Fruit fly (Drosophila melanogaster): ENCODE data around the gene mRpL47.

- no peak for TF ChIP-seq usp (GFP tag; optimal IDR thresholded peaks at IDR 0.05)
- no peak for TF ChIP-seq psq (optimal IDR thresholded peaks at IDR 0.05)
- no peak for TF ChIP-seq CG8478 (optimal IDR thresholded peaks at IDR 0.05)
- TF ChIP-seq pan (optimal IDR thresholded peaks at IDR 0.05) = no peak
- no peak for TF ChIP-seq Dll (optimal IDR thresholded peaks at IDR 0.05)
- TF ChIP-seq EcR (GFP tag; optimal IDR thresholded peaks at IDR 0.05) = no peak
Observed at dm6 chr3R:9559413-9560014, 43.8 kb upstream of the mRpL47 start, which contains the start of the genes AP-1mu and MBD-like.
